Worm (Caenorhabditis elegans) whole organism, mixed stage, embryonic: ENCODE results near the gene dct-8.

Source experiments
- elt-3 ChIP-seq: fragments of 150-350 bp; optimal IDR thresholded peaks from 2 replicates; lab custom pipeline; 2014; ENCODE audit warnings: missing biosample characterization, missing genetic modification characterization
- flh-1 ChIP-seq: fragments of 200-800 bp; sonication (Bioruptor generic); optimal IDR thresholded peaks from 2 replicates; lab custom pipeline; 2018; ENCODE audit warnings: mild to moderate bottlenecking, missing genetic modification characterization, moderate library complexity, missing compliant biosample characterization
- snpc-4 ChIP-seq: fragments of 150-350 bp; optimal IDR thresholded peaks from 2 replicates; lab custom pipeline; 2014; ENCODE audit warnings: missing biosample characterization, missing genetic modification characterization

DNA sequence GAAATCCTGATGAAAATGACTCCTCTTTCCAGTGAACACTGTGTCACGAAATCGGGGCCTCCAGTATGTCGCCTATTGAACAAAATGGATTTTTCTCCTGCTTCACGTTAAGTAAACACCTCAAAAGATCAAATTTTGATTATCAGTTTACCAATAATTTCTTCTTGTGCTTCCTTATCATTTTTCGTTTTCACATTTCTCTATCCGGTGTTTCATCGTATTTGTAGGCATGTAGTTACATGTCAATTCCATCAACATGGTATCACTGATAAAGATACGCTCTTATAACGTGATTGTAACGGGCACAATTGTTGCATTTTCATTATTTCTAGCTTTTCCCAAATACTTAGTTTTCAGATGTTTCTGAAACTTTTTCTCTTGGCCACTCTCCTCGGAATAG, 49.6 kb downstream of the dct-8 start, which contains the start of gene clec-72:
- TF ChIP-seq elt-3 (tag; lab: Kevin White, UChicago) (no peak), snpc-4 (no peak), flh-1 (GFP tag; lab: Kevin White, UChicago) (no peak)
